Worm (Caenorhabditis elegans): Measurements from ENCODE around the gene egl-3.
A peak's percentile ranks its signal among the peaks of the same experiment; 100 is the strongest.

Gene egl-3

DNA sequence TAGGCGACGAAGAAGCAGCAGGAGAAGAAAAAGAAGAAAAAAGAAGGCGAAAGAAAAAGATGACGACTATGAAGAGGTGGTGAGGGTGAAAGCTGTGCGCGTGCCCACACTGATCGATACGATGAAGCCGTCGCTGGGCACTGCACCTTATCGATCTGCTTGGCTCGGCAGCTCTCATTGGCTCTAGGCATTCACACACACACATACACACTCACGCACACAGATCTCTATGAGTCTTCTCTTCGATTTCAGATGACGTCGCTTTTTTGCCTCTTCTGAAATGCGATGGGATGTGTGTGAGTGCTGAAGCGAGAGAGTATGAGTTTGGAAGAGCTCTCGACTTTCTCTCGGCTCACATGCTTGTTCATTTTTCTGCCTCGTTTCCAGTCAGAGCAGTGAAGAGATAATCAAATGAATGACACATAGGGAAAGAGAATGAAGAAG is 1.1 kb upstream of the egl-3 start (continued):
- TF ChIP-seq somi-1 (GFP tag; optimal IDR thresholded peaks at IDR 0.05), result peak; percentile 69
- TF ChIP-seq K12H6.12 (tag; optimal IDR thresholded peaks at IDR 0.05), result peak; percentile 83
- TF ChIP-seq C06A6.2 (GFP tag; conservative IDR thresholded peaks at IDR 0.05), result 0 out of 2 replicates have a peak, but pooled peaks have one; percentile 30
- TF ChIP-seq D2030.7 (GFP tag; IDR thresholded peaks at IDR 0.05), result no peak
- TF ChIP-seq ZK185.1 (tag; optimal IDR thresholded peaks at IDR 0.05; ENCODE audit: poor library complexity, severe bottlenecking), result peak; percentile 29
- peak; percentile 85 for TF ChIP-seq atf-7 (tag; optimal IDR thresholded peaks at IDR 0.05)
- no peak for TF ChIP-seq hmg-1.2 (GFP tag; IDR thresholded peaks at IDR 0.05)
- no peak for TF ChIP-seq unc-130 (GFP tag; optimal IDR thresholded peaks at IDR 0.05)
- TF ChIP-seq nfyb-1 (GFP tag; IDR thresholded peaks at IDR 0.05), result peak; percentile 85
- TF ChIP-seq ceh-27 (GFP tag; optimal IDR thresholded peaks at IDR 0.05), result peak; percentile 58
- no peak for TF ChIP-seq ztf-28 (GFP tag; IDR thresholded peaks at IDR 0.05)
- no peak for TF ChIP-seq ceh-100 (GFP tag; IDR thresholded peaks at IDR 0.05)
- peak; percentile 63; the same call in 1 of the 2 replicates for TF ChIP-seq rcor-1 (GFP tag; IDR thresholded peaks at IDR 0.05)
- TF ChIP-seq attf-5 (GFP tag; optimal IDR thresholded peaks at IDR 0.05), result no peak
- TF ChIP-seq fkh-3 (tag; optimal IDR thresholded peaks at IDR 0.05), result no peak
- TF ChIP-seq pbrm-1 (GFP tag; IDR thresholded peaks at IDR 0.05), result peak; percentile 45; the same call in 1 of the 2 replicates
- TF ChIP-seq cebp-1 (GFP tag; IDR thresholded peaks at IDR 0.05), result no peak
- peak; percentile 71 for TF ChIP-seq cebp-1 (tag; optimal IDR thresholded peaks at IDR 0.05)
- 0 out of 2 replicates have a peak, but pooled peaks have one; percentile 24 for TF ChIP-seq egl-18 (GFP tag; IDR thresholded peaks at IDR 0.05)

DNA sequence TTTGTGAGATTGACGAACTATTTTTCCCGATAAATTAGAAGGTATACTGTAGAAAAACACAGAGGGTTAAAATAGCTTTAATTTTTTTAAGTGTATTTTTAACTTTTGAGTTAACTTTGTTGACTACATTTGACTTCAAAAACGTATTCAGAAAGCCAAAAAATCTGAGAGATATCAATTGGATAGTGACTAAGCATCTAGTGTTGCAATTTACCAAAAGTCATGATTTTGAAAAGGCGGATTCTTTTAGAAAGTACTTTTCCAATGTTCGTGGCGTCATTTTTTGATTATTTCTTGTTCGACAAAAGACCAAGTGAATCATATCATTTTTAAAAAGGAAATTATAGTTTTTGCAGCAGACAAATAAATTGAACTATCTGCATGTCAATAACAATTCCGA is 4.7 kb downstream of the egl-3 start:
- TF ChIP-seq repo-1 (tag; optimal IDR thresholded peaks at IDR 0.05) (no peak), lin-35 (GFP tag; optimal IDR thresholded peaks at IDR 0.05) (peak in 1 of 3 experiments; percentile 18), ama-1 (optimal IDR thresholded peaks at IDR 0.05) (no peak), ama-1 (GFP tag; optimal IDR thresholded peaks at IDR 0.05) (no peak), hlh-26 (GFP tag; conservative IDR thresholded peaks at IDR 0.05) (no peak), ztf-18 (tag; optimal IDR thresholded peaks at IDR 0.05) (no peak), snpc-1.3 (tag; optimal IDR thresholded peaks at IDR 0.05; ENCODE audit: insufficient read depth) (no peak), lin-40 (tag; optimal IDR thresholded peaks at IDR 0.05) (peak; percentile 5), cebp-1 (GFP tag; IDR thresholded peaks at IDR 0.05) (no peak), cebp-1 (tag; optimal IDR thresholded peaks at IDR 0.05) (peak; percentile 1), unc-130 (GFP tag; optimal IDR thresholded peaks at IDR 0.05) (no peak), F55B11.4 (tag; optimal IDR thresholded peaks at IDR 0.05; ENCODE audit: borderline replicate concordance, insufficient read depth) (no peak)

DNA sequence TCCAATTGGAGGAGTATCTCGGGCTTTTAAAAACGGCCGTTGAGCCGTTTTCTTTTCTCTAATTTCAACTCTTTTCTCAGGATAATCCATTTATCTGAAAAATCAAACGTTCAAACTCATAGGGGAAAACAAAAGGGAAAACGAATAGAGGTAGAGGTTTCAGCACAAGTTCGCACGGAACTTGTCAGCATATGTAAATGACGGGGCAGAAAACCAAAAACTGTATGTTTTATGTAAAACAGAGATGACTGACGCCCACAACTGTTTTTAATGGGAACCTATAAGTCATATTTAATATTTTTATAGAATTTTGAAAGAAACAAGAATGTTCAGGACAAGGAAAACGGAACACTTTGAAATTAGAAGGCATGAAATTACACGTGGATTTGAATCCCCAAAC is 7.2 kb downstream of the egl-3 start, which contains the start of gene C51E3.6:
C51E3.6 (minus strand) TSS at position 101 of the 400 bp plus-strand sequence.
- TF ChIP-seq rcor-1 (GFP tag; IDR thresholded peaks at IDR 0.05), result no peak
- TF ChIP-seq madf-6 (GFP tag; IDR thresholded peaks at IDR 0.05), result no peak
- no peak for TF ChIP-seq mes-4 (tag; optimal IDR thresholded peaks at IDR 0.05)
- TF ChIP-seq bed-2 (GFP tag; IDR thresholded peaks at IDR 0.05), result no peak
- TF ChIP-seq B0019.2 (GFP tag; conservative IDR thresholded peaks at IDR 0.05), result no peak
- no peak for TF ChIP-seq nhr-90 (tag; optimal IDR thresholded peaks at IDR 0.05)
- no peak for TF ChIP-seq Y95B8A.8 (GFP tag; IDR thresholded peaks at IDR 0.05)
- no peak for TF ChIP-seq sdz-38 (tag; optimal IDR thresholded peaks at IDR 0.05)
- TF ChIP-seq lin-35 (GFP tag; optimal IDR thresholded peaks at IDR 0.05), result no peak
- no peak for TF ChIP-seq F23B12.7 (tag; optimal IDR thresholded peaks at IDR 0.05; ENCODE audit: insufficient read depth)
- no peak for TF ChIP-seq mxl-1 (tag; optimal IDR thresholded peaks at IDR 0.05)
